Fruit fly (Drosophila melanogaster) whole organism, embryonic: ENCODE results near the gene CG15480.

Experiments
- Abd-B ChIP-seq: fragments of 200-800 bp; sonication (Bioruptor generic); optimal IDR thresholded peaks from 2 replicates; lab custom pipeline; 2018; ENCODE audit warnings: missing biosample characterization, mild to moderate bottlenecking, missing genetic modification characterization, moderate library complexity
- Aef1 ChIP-seq: fragments of 200-800 bp; sonication (Bioruptor generic); IDR thresholded peaks from 3 replicates; pipeline ENCODE4 v1.3.6; 2022; ENCODE audit warnings: missing biosample characterization, missing genetic modification characterization
- CG10366 ChIP-seq: fragments of 200-800 bp; sonication (Bioruptor generic); IDR thresholded peaks from 2 replicates; pipeline ENCODE4 v1.3.6; 2022; ENCODE audit warnings: missing biosample characterization, missing genetic modification characterization
- CG10543 ChIP-seq: fragments of 200-800 bp; sonication (Bioruptor generic); optimal IDR thresholded peaks from 3 replicates; lab custom pipeline; 2017; ENCODE audit warnings: missing biosample characterization, mild to moderate bottlenecking, missing genetic modification characterization, moderate library complexity
- CG13894 ChIP-seq: fragments of 200-800 bp; sonication (Bioruptor generic); optimal IDR thresholded peaks from 3 replicates; lab custom pipeline; 2018; ENCODE audit warnings: missing biosample characterization, mild to moderate bottlenecking, missing genetic modification characterization, moderate library complexity
- CG15073 ChIP-seq: fragments of 200-800 bp; sonication (Bioruptor generic); optimal IDR thresholded peaks from 2 replicates; lab custom pipeline; 2016; ENCODE audit warnings: missing biosample characterization, missing genetic modification characterization
- CG15696 ChIP-seq: fragments of 200-800 bp; sonication (Bioruptor generic); optimal IDR thresholded peaks from 2 replicates; lab custom pipeline; 2019; ENCODE audit warnings: missing biosample characterization, mild to moderate bottlenecking, missing genetic modification characterization, moderate library complexity
- CG16779 ChIP-seq: fragments of 200-800 bp; sonication (Bioruptor generic); IDR thresholded peaks from 2 replicates; pipeline ENCODE4 v1.3.6; 2022; ENCODE audit warnings: missing biosample characterization, missing genetic modification characterization
- CG16863 ChIP-seq: fragments of 200-800 bp; sonication (Bioruptor generic); optimal IDR thresholded peaks from 3 replicates; lab custom pipeline; 2016; ENCODE audit warnings: missing biosample characterization, missing genetic modification characterization
- CG18599 ChIP-seq: fragments of 200-800 bp; sonication (Bioruptor generic); optimal IDR thresholded peaks from 3 replicates; lab custom pipeline; 2017; ENCODE audit warnings: missing biosample characterization, missing genetic modification characterization, mild to moderate bottlenecking, moderate library complexity, missing genetic modification reagents
- CG2875 ChIP-seq: fragments of 200-800 bp; sonication (Bioruptor generic); optimal IDR thresholded peaks from 2 replicates; lab custom pipeline; 2017; ENCODE audit warnings: missing biosample characterization, mild to moderate bottlenecking, missing genetic modification characterization, missing genetic modification reagents
- CG30403 ChIP-seq: fragments of 200-800 bp; sonication (Bioruptor generic); optimal IDR thresholded peaks from 3 replicates; lab custom pipeline; 2016; ENCODE audit warnings: missing biosample characterization, missing genetic modification characterization
- CG31365 ChIP-seq: fragments of 200-800 bp; sonication (Bioruptor generic); optimal IDR thresholded peaks from 2 replicates; lab custom pipeline; 2018; ENCODE audit warnings: missing biosample characterization, mild to moderate bottlenecking, missing genetic modification characterization
- CG4707 ChIP-seq: fragments of 200-800 bp; sonication (Bioruptor generic); optimal IDR thresholded peaks from 2 replicates; lab custom pipeline; 2018; ENCODE audit warnings: missing biosample characterization, mild to moderate bottlenecking, missing genetic modification characterization, moderate library complexity
- CG4730 ChIP-seq: fragments of 200-800 bp; sonication (Bioruptor generic); IDR thresholded peaks from 2 replicates; pipeline ENCODE4 v1.3.6; 2022; ENCODE audit warnings: missing biosample characterization, missing genetic modification characterization
- CG6175 ChIP-seq: fragments of 200-800 bp; sonication (Bioruptor generic); IDR thresholded peaks from 3 replicates; pipeline ENCODE4 v1.3.6; 2022; ENCODE audit warnings: missing biosample characterization, missing genetic modification characterization
- CG6813 ChIP-seq: fragments of 200-800 bp; sonication (Bioruptor generic); optimal IDR thresholded peaks from 2 replicates; lab custom pipeline; 2017; ENCODE audit warnings: missing biosample characterization, missing genetic modification characterization, mild to moderate bottlenecking, moderate library complexity, missing genetic modification reagents
- CG7556 ChIP-seq: fragments of 200-800 bp; sonication (Bioruptor generic); optimal IDR thresholded peaks from 2 replicates; lab custom pipeline; 2017; ENCODE audit warnings: missing biosample characterization, mild to moderate bottlenecking, missing genetic modification characterization
- CG7839 ChIP-seq: fragments of 200-800 bp; sonication (Bioruptor generic); optimal IDR thresholded peaks from 3 replicates; lab custom pipeline; 2018; ENCODE audit warnings: missing biosample characterization, mild to moderate bottlenecking, missing genetic modification characterization, moderate library complexity
- CG7987 ChIP-seq: fragments of 200-800 bp; sonication (Bioruptor generic); optimal IDR thresholded peaks from 2 replicates; lab custom pipeline; 2018; ENCODE audit warnings: missing biosample characterization, mild to moderate bottlenecking, missing genetic modification characterization, moderate library complexity
- CG8388 ChIP-seq: fragments of 200-800 bp; sonication (Bioruptor generic); optimal IDR thresholded peaks from 2 replicates; lab custom pipeline; 2019; ENCODE audit warnings: missing biosample characterization, mild to moderate bottlenecking, missing genetic modification characterization, moderate library complexity
- CG8944 ChIP-seq: fragments of 200-800 bp; sonication (Bioruptor generic); optimal IDR thresholded peaks from 3 replicates; lab custom pipeline; 2016; ENCODE audit warnings: missing biosample characterization, missing genetic modification characterization
- CG9876 ChIP-seq: fragments of 200-800 bp; sonication (Bioruptor generic); optimal IDR thresholded peaks from 2 replicates; lab custom pipeline; 2016; ENCODE audit warnings: missing biosample characterization, missing genetic modification characterization
- CoRest ChIP-seq: fragments of 200-800 bp; sonication (Bioruptor generic); optimal IDR thresholded peaks from 3 replicates; lab custom pipeline; 2018; ENCODE audit warnings: missing biosample characterization, mild to moderate bottlenecking, missing genetic modification characterization, moderate library complexity
- D ChIP-seq, 2 experiments: fragments of 200-800 bp in 1 of 2; fragments of >200 bp in 1 of 2; sonication (Bioruptor generic) in 1 of 2; optimal IDR thresholded peaks; 2 replicates in 1 of 2; 3 replicates in 1 of 2; lab custom pipeline; 2017; ENCODE audit warnings: mild to moderate bottlenecking in 1 of 2, missing biosample characterization in 1 of 2, missing genetic modification characterization in 1 of 2, missing genetic modification reagents in 1 of 2
- Dll ChIP-seq: fragments of 200-800 bp; sonication (Bioruptor generic); IDR thresholded peaks from 4 replicates; pipeline ENCODE4 v1.3.6; 2022; ENCODE audit warnings: missing biosample characterization, missing genetic modification characterization; ENCODE audit not compliant: partially characterized antibody
- Dp ChIP-seq: fragments of 200-800 bp; sonication (Bioruptor generic); optimal IDR thresholded peaks from 2 replicates; lab custom pipeline; 2018; ENCODE audit warnings: missing biosample characterization, mild to moderate bottlenecking, missing genetic modification characterization, moderate library complexity
- Gug ChIP-seq: fragments of 200-800 bp; sonication (Bioruptor generic); IDR thresholded peaks from 4 replicates; pipeline ENCODE4 v1.3.6; 2022; ENCODE audit warnings: missing biosample characterization, missing genetic modification characterization
- H2.0 ChIP-seq: fragments of 200-800 bp; sonication (Bioruptor generic); IDR thresholded peaks from 2 replicates; pipeline ENCODE4 v1.3.6; 2022; ENCODE audit warnings: missing biosample characterization, missing genetic modification characterization
- Lpt ChIP-seq: fragments of >200 bp; optimal IDR thresholded peaks from 2 replicates; lab custom pipeline; 2018; ENCODE audit warnings: missing biosample characterization, missing genetic modification characterization
- Rfx ChIP-seq: fragments of 200-800 bp; sonication (Bioruptor generic); IDR thresholded peaks from 2 replicates; pipeline ENCODE4 v1.3.6; 2022; ENCODE audit warnings: missing biosample characterization, missing genetic modification characterization
- Sry-β ChIP-seq: fragments of 200-800 bp; sonication (Bioruptor generic); optimal IDR thresholded peaks from 2 replicates; lab custom pipeline; 2018; ENCODE audit warnings: missing biosample characterization, mild to moderate bottlenecking, missing genetic modification characterization, moderate library complexity
- al ChIP-seq: fragments of 200-800 bp; sonication (Bioruptor generic); IDR thresholded peaks from 2 replicates; pipeline ENCODE4 v1.3.6; 2022; ENCODE audit warnings: missing biosample characterization, missing genetic modification characterization
- amos ChIP-seq: fragments of 200-800 bp; sonication (Bioruptor generic); IDR thresholded peaks from 2 replicates; pipeline ENCODE4 v1.3.6; 2022; ENCODE audit warnings: missing biosample characterization, missing genetic modification characterization; ENCODE audit not compliant: partially characterized antibody
- crc ChIP-seq: fragments of 200-800 bp; sonication (Bioruptor generic); optimal IDR thresholded peaks from 2 replicates; lab custom pipeline; 2016; ENCODE audit warnings: missing biosample characterization, missing genetic modification characterization
- emc ChIP-seq: fragments of 200-800 bp; sonication (Bioruptor generic); optimal IDR thresholded peaks from 2 replicates; lab custom pipeline; 2016; ENCODE audit warnings: missing biosample characterization, missing genetic modification characterization
- gcm ChIP-seq: fragments of 200-800 bp; sonication (Bioruptor generic); optimal IDR thresholded peaks from 2 replicates; lab custom pipeline; 2019; ENCODE audit warnings: missing biosample characterization, mild to moderate bottlenecking, missing genetic modification characterization, moderate library complexity
- h ChIP-seq: fragments of >200 bp; optimal IDR thresholded peaks from 2 replicates; lab custom pipeline; 2017
- lmd ChIP-seq: fragments of 200-800 bp; sonication (Bioruptor generic); IDR thresholded peaks from 2 replicates; pipeline ENCODE4 v1.3.6; 2022; ENCODE audit warnings: missing biosample characterization, missing genetic modification characterization
- maf-S ChIP-seq: fragments of 200-800 bp; sonication (Bioruptor generic); optimal IDR thresholded peaks from 2 replicates; lab custom pipeline; 2016; ENCODE audit warnings: missing biosample characterization, missing genetic modification characterization
- mirr ChIP-seq: fragments of 200-800 bp; sonication (Bioruptor generic); optimal IDR thresholded peaks from 3 replicates; lab custom pipeline; 2018; ENCODE audit warnings: missing biosample characterization, mild to moderate bottlenecking, missing genetic modification characterization
- otp ChIP-seq: fragments of 200-800 bp; sonication (Bioruptor generic); IDR thresholded peaks from 3 replicates; pipeline ENCODE4, ENCODE4 v1.3.6; 2022; ENCODE audit warnings: missing biosample characterization, missing genetic modification characterization
- seq ChIP-seq: fragments of 200-800 bp; sonication (Bioruptor generic); IDR thresholded peaks from 2 replicates; pipeline ENCODE4 v1.3.6; 2022; ENCODE audit warnings: missing biosample characterization, missing genetic modification characterization
- ssp ChIP-seq: fragments of 200-800 bp; sonication (Bioruptor generic); IDR thresholded peaks from 2 replicates; pipeline ENCODE4 v1.3.6; 2022; ENCODE audit warnings: missing biosample characterization, missing genetic modification characterization
- tna ChIP-seq: fragments of 200-800 bp; sonication (Bioruptor generic); IDR thresholded peaks from 2 replicates; pipeline ENCODE4 v1.3.6; 2022; ENCODE audit warnings: missing biosample characterization, missing genetic modification characterization; ENCODE audit not compliant: partially characterized antibody
- ttk ChIP-seq: fragments of 200-800 bp; sonication (Bioruptor generic); IDR thresholded peaks from 2 replicates; pipeline ENCODE4 v2.1.2; 2022; ENCODE audit warnings: missing biosample characterization, missing genetic modification characterization
- twi ChIP-seq: fragments of 200-800 bp; optimal IDR thresholded peaks from 2 replicates; lab custom pipeline; 2019; ENCODE audit warnings: missing biosample characterization, mild to moderate bottlenecking, missing genetic modification characterization, moderate library complexity
- vfl ChIP-seq: fragments of 200-800 bp; sonication (Bioruptor generic); optimal IDR thresholded peaks from 2 replicates; lab custom pipeline; 2016; ENCODE audit warnings: missing biosample characterization, missing genetic modification characterization
- zen2 ChIP-seq: fragments of 200-800 bp; sonication (Bioruptor generic); IDR thresholded peaks from 3 replicates; pipeline ENCODE4 v1.3.6; 2022; ENCODE audit warnings: missing biosample characterization, missing genetic modification characterization; ENCODE audit not compliant: partially characterized antibody

The CG15480 gene

DNA sequence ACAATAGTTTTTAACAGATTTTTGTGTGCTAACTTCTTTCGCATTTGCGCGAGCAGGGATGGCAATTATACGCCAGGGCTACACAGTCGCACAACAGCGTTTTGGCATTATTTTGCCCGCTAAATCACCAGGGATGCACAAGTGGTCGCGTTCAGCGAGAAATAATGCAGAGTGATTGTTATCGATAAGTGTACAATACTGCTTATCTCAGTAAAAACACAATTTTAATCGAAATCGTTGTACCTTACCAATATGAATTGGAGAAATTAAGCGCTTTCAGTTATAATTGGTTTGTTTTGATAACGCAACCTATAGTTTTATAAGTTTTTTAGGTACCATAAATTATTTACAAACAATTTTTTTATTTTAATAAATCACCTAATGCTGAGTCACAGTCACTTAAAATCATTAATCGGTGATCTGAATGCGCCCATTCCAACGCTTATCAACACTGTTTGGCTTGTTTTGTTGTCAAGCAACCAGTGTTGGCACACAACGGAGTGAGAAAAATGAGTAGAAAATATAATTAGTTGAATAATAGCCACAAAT, 48.3 kb downstream of the CG15480 start, which contains the start of the genes Sfmbt and CG5439 (continued):
- peak; percentile 91 for TF ChIP-seq CG30403 (GFP tag; lab: Kevin White, UChicago)
- no peak for TF ChIP-seq CG6813 (GFP tag; lab: Kevin White, UChicago)
- TF ChIP-seq Dll: peak; percentile 64; the same call in 3 of the 4 replicates
- TF ChIP-seq Aef1: peak; percentile 70
- no peak for TF ChIP-seq Abd-B (GFP tag; lab: Kevin White, UChicago)
- TF ChIP-seq emc (GFP tag; lab: Kevin White, UChicago): peak; percentile 62
- TF ChIP-seq CG31365: no peak
- no peak for TF ChIP-seq Lpt (GFP tag; lab: Kevin White, UChicago)
- peak; percentile 48 for TF ChIP-seq Dp (GFP tag; lab: Kevin White, UChicago)
- no peak for TF ChIP-seq tna (GFP tag; lab: Robert Waterston, UW)
- peak; percentile 72 for TF ChIP-seq ssp (GFP tag; lab: Robert Waterston, UW)
- peak; percentile 61; the same call in 1 of the 2 replicates for TF ChIP-seq CG16779 (GFP tag; lab: Robert Waterston, UW)
- TF ChIP-seq CG8944 (GFP tag; lab: Kevin White, UChicago): peak; percentile 72
- no peak for TF ChIP-seq gcm (GFP tag; lab: Kevin White, UChicago)
- TF ChIP-seq h: no peak
- peak; percentile 75 for TF ChIP-seq lmd
- no peak for TF ChIP-seq CG10543 (GFP tag; lab: Kevin White, UChicago)
- peak; percentile 80 for TF ChIP-seq Sry-β (GFP tag; lab: Kevin White, UChicago)
- no peak for TF ChIP-seq mirr (GFP tag; lab: Kevin White, UChicago)
- TF ChIP-seq seq (GFP tag; lab: Robert Waterston, UW): no peak
- TF ChIP-seq CG4707: no peak
- no peak for TF ChIP-seq CG18599 (GFP tag; lab: Kevin White, UChicago)
- peak; percentile 15 for TF ChIP-seq CG7987 (GFP tag; lab: Kevin White, UChicago)
- TF ChIP-seq CG13894 (tag; lab: Kevin White, UChicago): no peak
- no peak for TF ChIP-seq CG15073 (GFP tag; lab: Kevin White, UChicago)
- no peak for TF ChIP-seq D (optimal IDR thresholded peaks at IDR 0.05; lab: Kevin White, UChicago)
- TF ChIP-seq D (GFP tag; optimal IDR thresholded peaks at IDR 0.05; lab: Kevin White, UChicago): peak; percentile 49
- peak; percentile 75 for TF ChIP-seq maf-S (GFP tag; lab: Kevin White, UChicago)
- peak; percentile 77 for TF ChIP-seq Rfx (GFP tag; lab: Robert Waterston, UW)
- TF ChIP-seq CG9876 (GFP tag; lab: Kevin White, UChicago): peak; percentile 69
- TF ChIP-seq vfl (GFP tag; lab: Kevin White, UChicago): peak; percentile 56
- peak; percentile 53 for TF ChIP-seq amos (GFP tag; lab: Robert Waterston, UW)
- TF ChIP-seq CG7556 (GFP tag; lab: Kevin White, UChicago): no peak
- TF ChIP-seq crc: peak; percentile 29
- TF ChIP-seq CG8388 (GFP tag; lab: Kevin White, UChicago): peak; percentile 65
- no peak for TF ChIP-seq CG2875 (GFP tag; lab: Kevin White, UChicago)
- TF ChIP-seq CG16863 (GFP tag; lab: Kevin White, UChicago): peak; percentile 69
- peak; percentile 39; the same call in 1 of the 2 replicates for TF ChIP-seq CG10366 (GFP tag; lab: Robert Waterston, UW)
- TF ChIP-seq CG15696 (tag; lab: Kevin White, UChicago): peak; percentile 73
- no peak for TF ChIP-seq CG4730
- TF ChIP-seq CG7839 (tag; lab: Kevin White, UChicago): no peak
- TF ChIP-seq Gug (GFP tag; lab: Robert Waterston, UW): peak; percentile 88
- TF ChIP-seq H2.0: peak; percentile 38
- peak; percentile 71 for TF ChIP-seq al
- no peak for TF ChIP-seq zen2 (GFP tag; lab: Robert Waterston, UW)
- peak; percentile 50; the same call in 1 of the 3 replicates for TF ChIP-seq CG6175
- TF ChIP-seq ttk (GFP tag; lab: Robert Waterston, UW): peak; percentile 30; the same call in 1 of the 2 replicates
- peak; percentile 50 for TF ChIP-seq twi (tag; lab: Kevin White, UChicago)
- TF ChIP-seq CoRest (tag; lab: Kevin White, UChicago): peak; percentile 70
- TF ChIP-seq otp: no peak
